Fruit fly (Drosophila melanogaster): ENCODE data around the gene Dpm1.

Gene Dpm1

DNA sequence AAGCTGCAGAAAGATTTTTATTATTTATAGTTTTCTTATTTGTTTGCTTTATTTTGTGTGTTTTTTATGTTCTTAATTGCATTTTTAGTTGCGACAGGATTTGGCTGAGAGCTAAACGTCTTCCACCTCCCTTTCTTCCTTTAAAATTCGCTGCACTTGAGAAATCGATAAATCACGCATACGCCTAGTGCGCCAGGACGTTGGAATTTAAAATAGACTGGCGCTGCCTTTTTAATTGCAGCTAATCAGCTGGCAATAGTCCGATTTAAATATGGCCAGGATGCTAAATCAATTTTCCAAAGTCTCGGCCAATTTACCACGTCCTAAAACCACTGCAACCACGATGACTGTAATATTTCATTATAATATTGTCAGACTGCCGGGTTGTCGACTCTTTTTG lies 676 bp upstream of the Dpm1 start:
- no peak for TF ChIP-seq pan (optimal IDR thresholded peaks at IDR 0.05)
- TF ChIP-seq Dll (optimal IDR thresholded peaks at IDR 0.05) = no peak
- TF ChIP-seq CG8478 (optimal IDR thresholded peaks at IDR 0.05) = no peak
- no peak for TF ChIP-seq usp (GFP tag; optimal IDR thresholded peaks at IDR 0.05)
- no peak for TF ChIP-seq EcR (GFP tag; optimal IDR thresholded peaks at IDR 0.05)
- no peak for TF ChIP-seq psq (optimal IDR thresholded peaks at IDR 0.05)

DNA sequence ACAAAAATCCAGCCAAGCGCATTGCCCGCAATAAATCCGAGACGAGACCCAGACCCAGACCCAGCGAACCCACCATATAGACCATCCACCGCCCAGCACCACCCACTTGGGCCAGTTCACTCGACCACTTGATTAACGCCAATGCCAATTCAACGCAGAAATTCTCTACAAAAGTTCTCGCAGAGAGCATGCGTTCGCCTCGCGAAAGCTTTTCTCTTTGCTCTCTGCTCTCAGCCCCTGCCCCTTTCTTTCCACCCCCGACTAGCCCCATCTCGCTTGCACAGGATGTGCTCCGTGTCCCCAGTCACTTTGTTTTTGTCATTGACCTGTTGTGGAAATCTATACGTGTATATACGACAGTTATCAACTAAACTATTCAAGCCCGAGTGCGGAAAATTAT lies 6.6 kb downstream of the Dpm1 start:
- TF ChIP-seq EcR (GFP tag; optimal IDR thresholded peaks at IDR 0.05) (no peak), Dll (optimal IDR thresholded peaks at IDR 0.05) (peak; percentile 31)

DNA sequence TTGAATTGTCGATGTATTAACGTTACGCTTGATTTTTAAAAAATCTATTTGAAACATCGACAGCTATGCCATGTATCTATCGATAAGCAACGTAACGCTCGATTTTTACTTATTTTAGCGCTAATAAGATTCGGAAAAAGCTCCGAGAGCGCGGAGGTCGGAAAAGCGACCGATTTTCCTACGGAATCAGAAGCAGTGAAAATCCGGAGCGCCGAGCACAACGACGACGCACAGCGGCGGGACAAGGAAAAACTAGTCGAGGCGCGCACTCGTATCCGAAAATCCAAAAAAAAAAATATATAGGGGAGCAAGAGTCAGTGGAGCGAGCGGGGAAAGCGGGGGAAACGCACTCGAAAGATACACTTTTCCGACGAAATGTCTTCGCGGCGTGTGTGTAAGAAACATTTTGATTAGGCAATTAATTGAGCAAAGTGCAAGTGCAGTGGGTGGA lies 7.5 kb downstream of the Dpm1 start, which contains the start of gene CG10132:
Gene CG10132, plus strand, starts transcription at position 189 of the 451 bp plus-strand sequence.
- TF ChIP-seq pan (optimal IDR thresholded peaks at IDR 0.05) (no peak), CG8478 (optimal IDR thresholded peaks at IDR 0.05) (no peak), EcR (GFP tag; optimal IDR thresholded peaks at IDR 0.05) (no peak), usp (GFP tag; optimal IDR thresholded peaks at IDR 0.05) (no peak), psq (optimal IDR thresholded peaks at IDR 0.05) (no peak), Dll (optimal IDR thresholded peaks at IDR 0.05) (no peak)

DNA sequence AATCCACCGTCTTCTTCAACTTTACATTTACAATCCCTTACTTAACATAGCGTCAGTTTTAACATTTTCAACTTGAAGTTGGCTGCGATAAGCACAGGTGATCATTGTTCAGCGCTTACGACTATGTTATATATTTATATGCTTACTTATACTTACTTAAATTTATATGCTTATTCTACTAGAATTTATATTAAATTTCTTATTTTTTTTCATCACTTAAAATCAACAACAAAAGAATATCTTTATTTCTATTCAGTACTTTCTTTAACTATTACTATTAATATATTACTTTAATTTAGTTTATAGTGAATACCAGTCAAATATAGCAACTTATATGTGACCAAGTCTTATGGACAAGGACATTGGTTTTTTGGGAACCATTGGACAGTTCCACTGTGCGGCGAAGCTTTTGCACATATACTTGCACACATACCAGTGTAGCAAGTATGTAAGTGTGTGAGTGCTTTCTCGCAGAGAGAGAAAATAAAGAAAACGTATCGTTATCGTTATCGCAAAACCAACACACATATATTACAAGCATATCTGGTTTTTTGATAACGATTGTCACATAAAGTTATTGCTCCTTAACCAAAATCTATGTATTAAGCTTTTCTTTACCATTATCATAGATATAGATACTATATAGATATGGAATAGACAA lies 8.9 kb downstream of the Dpm1 start, which contains the start of gene Hasp:
Gene Hasp, minus strand, starts transcription at position 51 of the 661 bp plus-strand sequence.
- TF ChIP-seq usp (GFP tag; optimal IDR thresholded peaks at IDR 0.05) = no peak

DNA sequence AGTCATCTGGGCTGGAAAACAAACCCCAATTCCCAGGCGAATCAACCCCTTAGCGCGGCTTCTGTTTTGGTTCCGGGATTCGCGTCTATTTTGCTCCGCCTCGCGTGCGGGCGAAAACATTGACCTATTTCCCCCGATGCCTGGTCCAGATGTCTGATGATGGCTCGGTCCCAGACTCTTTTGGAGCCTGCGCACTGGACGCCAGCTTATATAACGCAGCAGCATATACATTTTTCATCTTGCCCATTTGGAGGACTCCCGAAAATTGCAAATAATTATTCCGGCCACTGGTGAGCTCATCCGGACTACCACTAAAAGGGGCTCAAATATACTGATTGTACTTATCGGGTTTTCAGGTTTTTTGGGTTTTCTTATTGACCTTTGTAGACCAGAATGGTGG lies 10.1 kb downstream of the Dpm1 start:
- TF ChIP-seq pan (optimal IDR thresholded peaks at IDR 0.05) (no peak), Dll (optimal IDR thresholded peaks at IDR 0.05) (no peak), usp (GFP tag; optimal IDR thresholded peaks at IDR 0.05) (no peak), EcR (GFP tag; optimal IDR thresholded peaks at IDR 0.05) (no peak), psq (optimal IDR thresholded peaks at IDR 0.05) (no peak), CG8478 (optimal IDR thresholded peaks at IDR 0.05) (no peak)

DNA sequence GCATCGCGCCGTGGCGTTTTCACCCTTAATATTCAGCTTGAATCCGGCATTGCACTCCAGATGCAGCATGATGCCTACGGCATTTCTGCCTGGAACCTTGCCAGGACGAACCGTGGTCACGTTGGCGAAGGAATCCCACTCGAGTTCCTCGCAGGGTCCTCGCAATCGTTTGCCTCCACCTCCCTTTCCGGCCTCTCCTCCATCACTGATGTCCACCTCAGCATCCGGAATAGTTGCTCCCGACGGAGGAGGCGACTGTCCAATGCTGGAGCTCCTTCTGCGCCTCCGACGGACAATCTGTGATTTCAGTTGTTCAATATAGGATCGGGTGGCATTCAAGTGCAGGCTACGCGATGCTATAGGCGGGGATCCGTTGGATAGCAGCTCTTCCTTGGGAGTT lies 14.0 kb downstream of the Dpm1 start:
- TF ChIP-seq CG8478 (optimal IDR thresholded peaks at IDR 0.05) (no peak), psq (optimal IDR thresholded peaks at IDR 0.05) (no peak), pan (optimal IDR thresholded peaks at IDR 0.05) (no peak), Dll (optimal IDR thresholded peaks at IDR 0.05) (no peak), EcR (GFP tag; optimal IDR thresholded peaks at IDR 0.05) (no peak), usp (GFP tag; optimal IDR thresholded peaks at IDR 0.05) (no peak)

DNA sequence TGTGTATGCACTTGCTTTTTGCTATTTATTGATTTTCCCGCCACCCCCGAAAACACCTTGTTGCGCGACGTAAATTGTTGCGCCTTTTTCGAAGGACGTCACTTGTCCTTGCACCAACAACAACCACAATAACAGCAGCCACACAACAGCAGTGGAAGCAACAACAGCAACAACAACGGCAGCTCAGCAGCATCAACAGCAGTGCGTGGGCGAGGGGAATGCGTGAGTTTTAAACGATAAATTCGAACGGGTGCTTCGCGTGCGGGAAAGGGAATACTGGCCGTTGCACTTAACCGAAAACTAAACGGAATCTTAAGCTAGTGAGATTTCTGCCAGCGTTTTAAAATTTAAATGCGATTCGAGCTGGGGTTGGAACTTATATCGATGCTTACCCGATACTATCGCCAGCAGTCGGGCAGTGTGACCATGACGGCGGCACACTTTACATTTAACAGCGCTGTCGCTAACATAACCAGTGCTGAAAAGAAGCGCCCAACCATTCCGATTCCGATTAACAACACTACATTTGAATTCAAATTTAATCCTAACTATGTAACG lies 17.7 kb downstream of the Dpm1 start, which contains the start of gene cyst:
Gene cyst, minus strand, starts transcription at position 404 of the 558 bp plus-strand sequence.
- TF ChIP-seq EcR (GFP tag; optimal IDR thresholded peaks at IDR 0.05) (no peak), CG8478 (optimal IDR thresholded peaks at IDR 0.05) (no peak), pan (optimal IDR thresholded peaks at IDR 0.05) (no peak), psq (optimal IDR thresholded peaks at IDR 0.05) (no peak), usp (GFP tag; optimal IDR thresholded peaks at IDR 0.05) (no peak), Dll (optimal IDR thresholded peaks at IDR 0.05) (no peak)

DNA sequence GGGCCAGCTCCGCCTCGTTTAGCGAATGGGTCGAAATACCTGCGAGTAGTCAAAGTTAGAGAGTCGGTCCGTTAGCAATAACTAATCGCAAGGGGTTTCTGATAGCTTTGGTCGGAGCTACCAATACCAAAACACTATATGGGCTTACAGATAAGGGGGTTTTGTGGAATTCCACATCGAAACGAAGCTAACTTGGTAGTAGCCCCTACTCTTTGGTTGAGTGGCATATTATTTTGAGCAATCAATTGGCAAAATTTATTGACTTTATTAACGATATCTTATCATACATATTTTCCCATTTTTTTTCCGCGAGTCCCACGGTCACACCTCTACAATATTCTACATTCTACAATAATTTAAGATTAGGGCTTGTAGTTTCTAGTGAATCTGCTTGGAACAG lies 19.8 kb downstream of the Dpm1 start:
- TF ChIP-seq CG8478 (optimal IDR thresholded peaks at IDR 0.05) (no peak), psq (optimal IDR thresholded peaks at IDR 0.05) (no peak), pan (optimal IDR thresholded peaks at IDR 0.05) (no peak), usp (GFP tag; optimal IDR thresholded peaks at IDR 0.05) (no peak), Dll (optimal IDR thresholded peaks at IDR 0.05) (no peak), EcR (GFP tag; optimal IDR thresholded peaks at IDR 0.05) (no peak)

DNA sequence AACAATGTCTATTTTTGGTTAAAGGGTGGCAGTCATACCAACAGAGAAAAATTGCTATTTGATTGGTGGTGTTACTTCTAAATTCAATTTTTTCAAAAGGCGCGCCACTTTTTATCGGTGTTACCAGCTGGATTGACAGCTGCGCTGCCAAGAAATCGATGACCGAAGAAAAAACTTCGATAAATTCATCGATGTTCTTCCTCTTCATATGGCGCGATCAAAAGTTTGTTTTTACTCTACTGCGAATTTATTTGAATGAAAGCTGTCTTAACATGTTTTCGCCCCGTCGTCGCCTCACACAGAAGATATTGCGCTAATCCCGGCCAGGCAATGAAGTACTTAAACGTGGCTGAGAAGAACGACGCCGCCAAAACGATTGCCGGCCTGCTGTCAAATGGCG lies 28.2 kb downstream of the Dpm1 start, which contains the start of gene Top3alpha:
Gene Top3alpha, plus strand, starts transcription at position 186 of the 400 bp plus-strand sequence.
- TF ChIP-seq usp (GFP tag; optimal IDR thresholded peaks at IDR 0.05) = no peak
- TF ChIP-seq pan (optimal IDR thresholded peaks at IDR 0.05) = no peak
- no peak for TF ChIP-seq psq (optimal IDR thresholded peaks at IDR 0.05)
- no peak for TF ChIP-seq CG8478 (optimal IDR thresholded peaks at IDR 0.05)

DNA sequence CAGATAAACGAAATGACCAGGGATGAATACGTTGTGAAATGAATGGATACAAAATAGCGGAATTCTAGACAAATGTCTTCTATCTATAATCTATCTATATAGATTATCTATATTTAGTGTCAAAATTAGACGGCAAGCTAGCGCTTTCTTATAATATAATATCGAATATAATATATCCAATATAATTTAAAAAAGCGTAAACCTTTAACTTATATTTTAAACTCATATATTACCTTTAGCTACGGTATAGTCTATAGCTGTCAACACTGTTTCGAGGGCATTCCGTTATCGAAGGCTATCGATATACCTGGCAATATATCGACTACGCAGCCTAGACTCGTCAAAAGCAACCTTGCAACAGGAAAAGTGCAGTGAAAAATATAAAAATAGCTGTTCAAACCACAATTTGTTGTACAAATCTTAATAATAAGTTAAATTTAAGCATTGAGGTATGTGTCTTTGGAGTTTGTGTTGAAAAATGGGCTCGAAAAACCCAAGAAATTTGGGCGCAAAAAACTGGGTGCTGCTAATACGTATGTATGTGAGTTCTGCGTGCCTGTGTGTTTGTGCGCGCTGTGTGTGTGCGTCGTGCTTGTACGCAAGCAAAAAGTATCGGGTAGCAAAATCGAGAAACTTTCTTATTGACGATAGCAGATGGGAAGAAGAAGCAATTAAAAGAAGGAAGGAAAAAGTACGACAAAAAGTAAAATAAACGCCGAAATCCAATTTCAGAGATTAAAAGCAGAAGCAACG lies 33.1 kb downstream of the Dpm1 start, which contains the start of the genes swm and Ctu2:
Gene swm, plus strand, starts transcription at position 318 of the 753 bp plus-strand sequence.
Gene Ctu2, minus strand, starts transcription at position 320 of the 753 bp plus-strand sequence.
- TF ChIP-seq EcR (GFP tag; optimal IDR thresholded peaks at IDR 0.05) (no peak), CG8478 (optimal IDR thresholded peaks at IDR 0.05) (no peak), Dll (optimal IDR thresholded peaks at IDR 0.05) (no peak), pan (optimal IDR thresholded peaks at IDR 0.05) (no peak), psq (optimal IDR thresholded peaks at IDR 0.05) (no peak), usp (GFP tag; optimal IDR thresholded peaks at IDR 0.05) (no peak)

DNA sequence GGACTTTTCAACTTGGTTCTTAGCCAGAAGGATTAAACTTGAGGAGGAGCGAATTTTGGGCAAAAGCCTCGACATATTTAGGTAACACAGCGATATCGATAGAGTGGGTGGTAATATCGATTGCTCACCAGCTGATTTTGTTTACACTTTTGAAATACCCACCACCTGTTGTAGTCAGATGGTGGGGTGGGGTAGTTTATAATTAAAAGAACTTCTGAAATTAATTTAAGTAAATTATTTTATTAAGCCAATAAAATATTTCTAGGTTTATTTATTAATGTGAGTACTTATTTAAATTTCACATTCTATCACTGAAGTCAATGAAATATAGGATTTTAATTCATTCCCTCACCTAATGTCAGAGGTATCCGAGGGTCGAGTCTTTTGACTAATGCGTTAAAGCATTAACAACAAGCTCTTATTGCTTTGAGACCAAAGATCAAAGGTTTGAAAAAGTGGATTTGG lies 36.1 kb downstream of the Dpm1 start, which contains the start of the genes CG10194 and CG18094:
Gene CG10194, minus strand, starts transcription at position 108 of the 465 bp plus-strand sequence.
Gene CG18094, plus strand, starts transcription at position 266 of the 465 bp plus-strand sequence.
- peak; percentile 94 for TF ChIP-seq pan (optimal IDR thresholded peaks at IDR 0.05)
- TF ChIP-seq usp (GFP tag; optimal IDR thresholded peaks at IDR 0.05) = no peak
- TF ChIP-seq EcR (GFP tag; optimal IDR thresholded peaks at IDR 0.05) = no peak
- no peak for TF ChIP-seq psq (optimal IDR thresholded peaks at IDR 0.05)

DNA sequence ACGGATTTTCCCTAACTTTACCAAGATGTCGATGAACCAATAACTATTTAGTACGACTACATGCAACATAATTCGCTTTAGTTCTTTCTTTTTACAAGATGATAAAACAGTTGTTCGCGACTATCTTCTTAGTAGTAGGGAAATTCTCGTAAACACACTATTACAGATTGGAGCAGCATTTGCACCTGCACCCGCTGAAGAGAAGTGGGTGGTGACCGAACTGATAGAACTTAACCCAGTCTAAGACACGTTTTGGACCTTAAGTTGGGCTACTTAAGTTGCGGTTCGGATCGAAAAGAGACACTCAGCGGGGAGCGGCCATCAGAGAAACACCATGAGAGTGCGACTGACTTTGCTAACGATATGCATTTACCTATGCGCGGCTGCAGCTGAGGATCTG lies 39.0 kb downstream of the Dpm1 start, which contains the start of gene CG13083:
Gene CG13083, plus strand, starts transcription at position 301 of the 400 bp plus-strand sequence.
- TF ChIP-seq psq (optimal IDR thresholded peaks at IDR 0.05) (no peak), pan (optimal IDR thresholded peaks at IDR 0.05) (no peak), EcR (GFP tag; optimal IDR thresholded peaks at IDR 0.05) (no peak)
